Worm (Caenorhabditis elegans): ENCODE data around the gene mrg-1.

ce11 chrIII:12822608-12823261 is 51.7 kb downstream of the mrg-1 start:
- no peak for TF ChIP-seq F49E8.2 (tag; optimal IDR thresholded peaks at IDR 0.05; ENCODE audit: borderline replicate concordance)
- no peak for TF ChIP-seq set-16 (GFP tag; IDR thresholded peaks at IDR 0.05)
- TF ChIP-seq hif-1 (tag; optimal IDR thresholded peaks at IDR 0.05), result no peak
